Worm (Caenorhabditis elegans) whole organism, L4 larva: ENCODE results near the gene ncx-7.

Experiments
- F49E8.2 ChIP-seq: sonication (generic microtip); optimal IDR thresholded peaks from 2 replicates; lab custom pipeline; 2016; ENCODE audit warnings: missing compliant biosample characterization, mild to moderate bottlenecking, missing genetic modification characterization, borderline replicate concordance
- T20F7.1 ChIP-seq: fragments of 200-800 bp; sonication (Bioruptor generic); optimal IDR thresholded peaks from 2 replicates; lab custom pipeline; 2018; ENCODE audit warnings: mild to moderate bottlenecking, missing genetic modification characterization, missing compliant biosample characterization
- ZK546.5 ChIP-seq, 2 experiments: sonication (generic microtip); optimal IDR thresholded peaks; 2 replicates each; lab custom pipeline; 2017; ENCODE audit warnings: missing biosample characterization in 2 of 2, missing genetic modification characterization in 2 of 2
- aha-1 ChIP-seq: fragments of 150-350 bp; peaks from one replicate; lab custom pipeline; 2014; ENCODE audit warnings: missing biosample characterization, missing genetic modification characterization
- attf-4 ChIP-seq: sonication (generic microtip); optimal IDR thresholded peaks from 3 replicates; lab custom pipeline; 2017; ENCODE audit warnings: missing biosample characterization, missing genetic modification characterization
- ceh-32 ChIP-seq: sonication (generic microtip); optimal IDR thresholded peaks from 2 replicates; lab custom pipeline; 2016; ENCODE audit warnings: mild to moderate bottlenecking, missing genetic modification characterization, missing compliant biosample characterization; ENCODE audit not compliant: poor library complexity
- ceh-62 ChIP-seq: sonication (generic microtip); optimal IDR thresholded peaks from 2 replicates; lab custom pipeline; 2017; ENCODE audit warnings: missing biosample characterization, missing genetic modification characterization
- ctbp-1 ChIP-seq: fragments of 200-800 bp; sonication (Bioruptor generic); IDR thresholded peaks from 2 replicates; pipeline ENCODE4 v1.3.6; 2022; ENCODE audit warnings: missing genetic modification reagents, missing genetic modification characterization, missing compliant biosample characterization
- daf-16 ChIP-seq, 3 experiments: sonication (generic microtip); optimal IDR thresholded peaks; 2 replicates each; lab custom pipeline; 2016 to 2017; ENCODE audit warnings: missing genetic modification characterization in 3 of 3, missing genetic modification reagents in 3 of 3, mild to moderate bottlenecking in 2 of 3, missing compliant biosample characterization in 2 of 3, missing biosample characterization in 1 of 3, moderate library complexity in 1 of 3
- dpl-1 ChIP-seq: fragments of 150-350 bp; optimal IDR thresholded peaks from 2 replicates; lab custom pipeline; 2014; ENCODE audit warnings: missing biosample characterization, missing genetic modification reagents, missing genetic modification characterization
- egl-27 ChIP-seq: sonication (generic microtip); optimal IDR thresholded peaks from 3 replicates; lab custom pipeline; 2017; ENCODE audit warnings: missing biosample characterization, missing genetic modification reagents, missing genetic modification characterization
- fos-1 ChIP-seq: fragments of 150-350 bp; optimal IDR thresholded peaks from 2 replicates; lab custom pipeline; 2014; ENCODE audit warnings: missing biosample characterization, missing genetic modification characterization
- hlh-11 ChIP-seq: fragments of 200-800 bp; sonication (Bioruptor generic); optimal IDR thresholded peaks from 2 replicates; lab custom pipeline; 2018; ENCODE audit warnings: mild to moderate bottlenecking, missing genetic modification characterization, missing compliant biosample characterization
- hlh-30 ChIP-seq: sonication (generic microtip); optimal IDR thresholded peaks from 2 replicates; lab custom pipeline; 2017; ENCODE audit warnings: antibody characterized with exemption, mild to moderate bottlenecking, missing genetic modification characterization, missing compliant biosample characterization; ENCODE audit not compliant: insufficient read depth
- hmg-1.1 ChIP-seq: fragments of 200-800 bp; sonication (Bioruptor generic); IDR thresholded peaks from 2 replicates; pipeline ENCODE4 v1.3.6; 2022; ENCODE audit warnings: missing genetic modification reagents, missing genetic modification characterization, missing compliant biosample characterization
- lim-7 ChIP-seq: fragments of 200-800 bp; sonication (Bioruptor generic); IDR thresholded peaks from 2 replicates; pipeline ENCODE4 v1.3.6; 2022; ENCODE audit warnings: missing genetic modification characterization, missing compliant biosample characterization
- lin-1 ChIP-seq: fragments of 200-800 bp; sonication (Bioruptor generic); IDR thresholded peaks from 2 replicates; pipeline ENCODE4 v1.3.6; 2022; ENCODE audit warnings: missing genetic modification reagents, missing genetic modification characterization, missing compliant biosample characterization
- lin-15B ChIP-seq: fragments of 150-350 bp; sonication (generic microtip); optimal IDR thresholded peaks from 3 replicates; lab custom pipeline; 2014; ENCODE audit warnings: missing biosample characterization, missing genetic modification characterization
- lin-38 ChIP-seq: fragments of 200-800 bp; sonication (Bioruptor generic); IDR thresholded peaks from 2 replicates; pipeline ENCODE4 v1.3.6; 2022; ENCODE audit warnings: missing genetic modification reagents, missing genetic modification characterization, missing compliant biosample characterization
- lsy-2 ChIP-seq, 2 experiments: fragments of 150-350 bp in 1 of 2; sonication (generic microtip) in 1 of 2; optimal IDR thresholded peaks; 2 replicates each; lab custom pipeline; 2014 to 2017; ENCODE audit warnings: missing biosample characterization in 2 of 2, missing genetic modification characterization in 2 of 2
- madf-5 ChIP-seq, 2 experiments: fragments of 200-800 bp; sonication (Bioruptor generic); IDR thresholded peaks; 2 replicates each; pipeline ENCODE4 v1.3.6; 2022; ENCODE audit warnings: missing compliant biosample characterization in 2 of 2, missing genetic modification characterization in 2 of 2
- mes-2 ChIP-seq: sonication (generic microtip); optimal IDR thresholded peaks from 2 replicates; lab custom pipeline; 2016; ENCODE audit warnings: missing genotype, mild to moderate bottlenecking, missing genetic modification characterization, missing compliant biosample characterization; ENCODE audit not compliant: poor library complexity, severe bottlenecking
- mxl-2 ChIP-seq: fragments of 200-800 bp; sonication (Bioruptor generic); conservative IDR thresholded peaks from 2 replicates; pipeline ENCODE4 v1.3.6; 2022; ENCODE audit warnings: missing genetic modification reagents, missing genetic modification characterization, missing compliant biosample characterization
- nhr-10 ChIP-seq: fragments of 150-350 bp; optimal IDR thresholded peaks from 2 replicates; lab custom pipeline; 2014; ENCODE audit warnings: missing biosample characterization, missing genetic modification characterization
- nhr-11 ChIP-seq: fragments of 150-350 bp; optimal IDR thresholded peaks from 2 replicates; lab custom pipeline; 2014; ENCODE audit warnings: missing biosample characterization, missing genetic modification characterization
- nhr-237 ChIP-seq: sonication (generic microtip); optimal IDR thresholded peaks from 2 replicates; lab custom pipeline; 2017; ENCODE audit warnings: missing biosample characterization, missing genetic modification characterization
- nhr-48 ChIP-seq: sonication (generic microtip); optimal IDR thresholded peaks from 2 replicates; lab custom pipeline; 2016; ENCODE audit warnings: mild to moderate bottlenecking, missing genetic modification characterization, missing compliant biosample characterization
- nhr-76 ChIP-seq: fragments of 150-350 bp; optimal IDR thresholded peaks from 2 replicates; lab custom pipeline; 2014; ENCODE audit warnings: missing biosample characterization, missing genetic modification characterization
- nhr-77 ChIP-seq: fragments of 150-350 bp; optimal IDR thresholded peaks from 2 replicates; lab custom pipeline; 2014; ENCODE audit warnings: missing biosample characterization, missing genetic modification characterization
- tag-97 ChIP-seq: fragments of 200-800 bp; sonication (Bioruptor generic); IDR thresholded peaks from 2 replicates; pipeline ENCODE4 v1.3.6; 2022; ENCODE audit warnings: missing genetic modification characterization, missing compliant biosample characterization
- tra-1 ChIP-seq: fragments of 200-800 bp; sonication (Bioruptor generic); IDR thresholded peaks from 2 replicates; pipeline ENCODE4 v1.3.6; 2022; ENCODE audit warnings: missing genetic modification reagents, missing genetic modification characterization, missing compliant biosample characterization
- unc-62 ChIP-seq, 3 experiments: fragments of 150-350 bp in 1 of 3; sonication (generic microtip); optimal IDR thresholded peaks in 2 of 3; peaks in 1 of 3; 1 replicate in 1 of 3; 2 replicates in 2 of 3; lab custom pipeline; 2014 to 2017; ENCODE audit warnings: missing biosample characterization in 3 of 3, missing genetic modification characterization in 3 of 3, missing genetic modification reagents in 3 of 3, missing genotype in 1 of 3
- zfp-2 ChIP-seq: sonication (generic microtip); optimal IDR thresholded peaks from 2 replicates; lab custom pipeline; 2016; ENCODE audit warnings: mild to moderate bottlenecking, missing genetic modification characterization, missing compliant biosample characterization

Gene ncx-7

DNA sequence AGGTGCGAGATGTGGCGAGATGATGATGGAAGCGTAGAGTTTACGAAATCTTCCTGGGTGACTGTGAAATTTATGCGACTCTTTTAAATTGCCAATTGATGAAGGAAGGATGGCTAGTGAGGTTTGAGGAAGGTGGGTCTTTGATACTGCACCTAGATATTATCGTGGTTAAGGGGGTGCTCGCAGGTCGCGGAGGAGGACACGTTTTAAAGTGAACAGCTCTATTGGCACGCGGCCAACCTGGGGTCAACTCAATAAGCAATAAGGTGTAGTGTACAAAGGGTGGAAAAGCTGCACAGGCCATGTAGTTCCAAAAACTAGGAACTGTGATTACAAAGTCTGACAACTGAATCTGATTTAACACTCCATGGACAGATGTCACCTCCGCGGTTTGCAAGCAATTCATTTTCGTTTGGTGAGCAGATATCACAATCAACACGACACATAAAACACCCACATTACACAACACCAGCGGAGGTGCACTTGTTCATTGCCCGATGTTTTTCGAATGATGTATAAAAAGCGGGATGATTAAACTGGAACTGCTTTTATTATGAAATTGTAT lies 25.3 kb upstream of the ncx-7 start:
- TF ChIP-seq lin-38 (GFP tag; lab: Robert Waterston, UW) = peak; percentile 49
- peak; percentile 40 for TF ChIP-seq F49E8.2 (tag; lab: Kevin White, UChicago)
- 0 out of 4 replicates have a peak, but pooled peaks of 1 of the 2 experiments have one; percentile 28 for TF ChIP-seq madf-5 (GFP tag; IDR thresholded peaks at IDR 0.05; lab: Robert Waterston, UW)
- no peak for TF ChIP-seq fos-1 (tag; lab: Kevin White, UChicago)
- peak in 1 of 2 experiments; percentile 65 for TF ChIP-seq unc-62 (GFP tag; optimal IDR thresholded peaks at IDR 0.05 in 1 of 2; lab: Kevin White, UChicago)
- no peak for TF ChIP-seq unc-62 (tag; optimal IDR thresholded peaks at IDR 0.05; lab: Kevin White, UChicago)
- no peak for TF ChIP-seq dpl-1
- TF ChIP-seq lin-1 (GFP tag; lab: Robert Waterston, UW) = peak; percentile 38; the same call in 1 of the 2 replicates

DNA sequence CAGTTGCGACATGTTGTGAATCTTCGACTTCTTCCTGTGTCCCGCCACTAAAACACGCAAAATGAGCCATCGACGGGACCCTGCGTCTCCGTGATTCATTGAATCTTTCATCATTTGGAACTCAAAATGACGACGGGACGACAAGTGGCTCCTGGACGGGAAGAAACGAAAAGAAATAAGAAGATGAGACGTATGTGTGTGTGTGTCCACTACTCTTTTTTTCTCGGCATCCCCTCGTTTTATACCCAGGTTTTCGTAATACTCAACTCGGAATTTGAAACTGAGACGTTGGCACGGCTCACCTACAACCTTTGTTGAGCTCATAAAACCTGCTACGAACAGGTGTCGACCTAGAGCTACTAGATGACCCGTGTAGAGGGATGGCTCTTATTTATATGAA lies 24.4 kb upstream of the ncx-7 start:
- TF ChIP-seq daf-16 (GFP tag; optimal IDR thresholded peaks at IDR 0.05; lab: Kevin White, UChicago) = peak in 1 of 2 experiments; percentile 21
- no peak for TF ChIP-seq daf-16 (tag; optimal IDR thresholded peaks at IDR 0.05; lab: Kevin White, UChicago)
- peak in 1 of 2 experiments; percentile 40 for TF ChIP-seq unc-62 (GFP tag; optimal IDR thresholded peaks at IDR 0.05 in 1 of 2; lab: Kevin White, UChicago)
- no peak for TF ChIP-seq unc-62 (tag; optimal IDR thresholded peaks at IDR 0.05; lab: Kevin White, UChicago)
- TF ChIP-seq hlh-11 (tag; lab: Kevin White, UChicago) = peak; percentile 39
- TF ChIP-seq aha-1 (tag; lab: Kevin White, UChicago) = no peak

DNA sequence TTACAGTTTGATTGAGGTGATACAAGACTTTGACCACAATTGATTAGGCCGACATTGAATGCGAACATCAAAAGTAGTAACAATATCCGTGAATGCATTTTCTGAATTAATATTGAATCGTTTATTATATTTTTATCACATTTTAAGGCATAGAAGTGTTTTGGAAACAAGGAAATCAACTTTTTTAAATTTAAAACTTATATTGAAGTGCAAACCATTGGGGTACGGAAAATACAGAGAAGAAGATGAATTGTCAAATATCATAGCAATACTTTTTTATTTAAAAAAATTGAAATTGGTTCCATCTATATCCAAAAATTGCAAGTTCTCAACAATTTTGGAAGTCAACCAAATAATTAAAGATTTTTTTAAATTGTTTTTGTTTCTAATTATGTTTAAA lies 23.1 kb upstream of the ncx-7 start, which contains the start of gene T05G5.1:
Gene T05G5.1 (minus strand): TSS at position 101 of the 400 bp plus-strand sequence.
- TF ChIP-seq nhr-10 (tag; lab: Kevin White, UChicago) = no peak
- no peak for TF ChIP-seq egl-27
- TF ChIP-seq lsy-2 (tag; optimal IDR thresholded peaks at IDR 0.05; lab: Kevin White, UChicago) = no peak
- no peak for TF ChIP-seq nhr-237 (tag; lab: Kevin White, UChicago)
- TF ChIP-seq ZK546.5 (tag; optimal IDR thresholded peaks at IDR 0.05; lab: Kevin White, UChicago) = no peak
- no peak for TF ChIP-seq nhr-76
- TF ChIP-seq lim-7 = no peak
- TF ChIP-seq T20F7.1 (GFP tag; lab: Kevin White, UChicago) = no peak
- no peak for TF ChIP-seq hmg-1.1 (GFP tag; lab: Robert Waterston, UW)
- no peak for TF ChIP-seq attf-4 (tag; lab: Kevin White, UChicago)
- no peak for TF ChIP-seq ceh-32 (tag; lab: Kevin White, UChicago)
- TF ChIP-seq ctbp-1 (GFP tag; lab: Robert Waterston, UW) = no peak
- TF ChIP-seq tag-97 = no peak
- no peak for TF ChIP-seq zfp-2 (tag; lab: Kevin White, UChicago)
- no peak for TF ChIP-seq unc-62 (GFP tag; optimal IDR thresholded peaks at IDR 0.05 in 1 of 2; lab: Kevin White, UChicago)
- TF ChIP-seq unc-62 (tag; optimal IDR thresholded peaks at IDR 0.05; lab: Kevin White, UChicago) = no peak
- no peak for TF ChIP-seq nhr-48
- TF ChIP-seq mxl-2 (GFP tag; lab: Robert Waterston, UW) = no peak
- no peak for TF ChIP-seq nhr-77 (tag; lab: Kevin White, UChicago)
- TF ChIP-seq tra-1 (GFP tag; lab: Robert Waterston, UW) = no peak

DNA sequence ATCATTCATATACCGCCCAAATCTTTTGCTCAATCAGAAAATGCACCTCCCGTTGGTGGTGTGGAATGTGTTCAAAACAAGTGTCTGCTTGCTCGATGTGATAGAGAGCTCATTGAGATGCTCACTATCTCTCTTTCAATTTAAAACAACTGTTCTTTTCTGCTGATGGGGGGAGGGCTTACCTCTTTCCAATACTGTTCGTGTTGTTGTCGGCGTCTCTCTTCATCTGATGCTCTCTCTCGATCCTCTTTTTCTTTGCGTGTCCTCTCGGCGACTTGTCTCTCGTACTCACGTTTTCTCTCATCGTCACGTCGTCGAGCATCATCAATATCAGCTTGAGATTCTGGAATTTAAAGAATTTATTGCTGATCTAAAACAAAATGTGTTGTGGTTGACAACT lies 21.9 kb upstream of the ncx-7 start:
- no peak for TF ChIP-seq mes-2 (tag; lab: Kevin White, UChicago)
- TF ChIP-seq daf-16 (GFP tag; optimal IDR thresholded peaks at IDR 0.05; lab: Kevin White, UChicago) = peak in 1 of 2 experiments; percentile 93
- no peak for TF ChIP-seq daf-16 (tag; optimal IDR thresholded peaks at IDR 0.05; lab: Kevin White, UChicago)
- peak; percentile 59 for TF ChIP-seq nhr-11 (tag; lab: Kevin White, UChicago)
- TF ChIP-seq hlh-30 (tag; lab: Kevin White, UChicago) = peak; percentile 7
- TF ChIP-seq aha-1 (tag; lab: Kevin White, UChicago) = no peak
- TF ChIP-seq lin-15B = no peak
- TF ChIP-seq ceh-62 (tag; lab: Kevin White, UChicago) = no peak
- TF ChIP-seq, all 104 proteins: peak for 3
